Fruit fly (Drosophila melanogaster): ENCODE results near the gene CG2604.

The CG2604 gene

DNA sequence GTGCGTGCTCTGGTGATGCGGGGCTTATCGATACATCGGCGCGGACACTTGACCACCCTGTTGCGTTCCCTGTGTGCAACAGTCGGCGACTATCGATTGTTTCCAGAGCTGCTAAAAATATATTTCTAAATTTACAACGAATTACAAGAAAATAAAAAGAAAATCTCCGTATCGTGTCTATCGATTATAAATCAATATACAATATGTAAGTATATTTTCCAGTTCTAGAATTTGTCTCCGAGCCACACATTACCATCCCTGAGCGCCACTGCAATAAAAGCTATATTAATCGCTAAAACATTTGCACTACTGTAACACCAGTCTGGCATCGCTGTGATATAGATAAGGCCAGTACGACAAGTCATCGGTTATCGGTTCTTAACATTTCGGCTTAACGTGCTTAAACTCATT, 9.0 kb upstream of the CG2604 start, which contains the start of the genes Kat60 and Mms19 (continued):
- TF ChIP-seq az2 (GFP tag; optimal IDR thresholded peaks at IDR 0.05) = peak; percentile 66
- peak; percentile 80 for TF ChIP-seq CG13775 (GFP tag; optimal IDR thresholded peaks at IDR 0.05)
- peak; percentile 47 for TF ChIP-seq CG3065 (GFP tag; optimal IDR thresholded peaks at IDR 0.05)
- TF ChIP-seq maf-S (GFP tag; optimal IDR thresholded peaks at IDR 0.05) = peak; percentile 66
- no peak; the same call in 1 of the 2 replicates for TF ChIP-seq seq (GFP tag; IDR thresholded peaks at IDR 0.05)
- peak; percentile 45 for TF ChIP-seq emc (GFP tag; optimal IDR thresholded peaks at IDR 0.05)
- TF ChIP-seq CG13123 (GFP tag; optimal IDR thresholded peaks at IDR 0.05) = peak; percentile 29
- TF ChIP-seq CG7963 (GFP tag; IDR thresholded peaks at IDR 0.05; ENCODE audit: partially characterized antibody) = peak; percentile 92
- no peak for TF ChIP-seq btn (GFP tag; optimal IDR thresholded peaks at IDR 0.05)
- TF ChIP-seq CG9215 (GFP tag; IDR thresholded peaks at IDR 0.05) = peak; percentile 84
- peak; percentile 61; the same call in 1 of the 2 replicates for TF ChIP-seq ranshi (GFP tag; IDR thresholded peaks at IDR 0.05)
- no peak for TF ChIP-seq CG8281 (tag; optimal IDR thresholded peaks at IDR 0.05)
- TF ChIP-seq CG3838 (GFP tag; optimal IDR thresholded peaks at IDR 0.05) = peak; percentile 78
- peak; percentile 52 for TF ChIP-seq psq (GFP tag; optimal IDR thresholded peaks at IDR 0.05)
- peak; percentile 90 for TF ChIP-seq unc-4 (GFP tag; IDR thresholded peaks at IDR 0.05; ENCODE audit: partially characterized antibody)
- peak; percentile 25 for TF ChIP-seq nerfin-1 (tag; optimal IDR thresholded peaks at IDR 0.05)
- no peak for TF ChIP-seq pan (optimal IDR thresholded peaks at IDR 0.05)
- peak in 1 of 2 experiments; percentile 69 for TF ChIP-seq pan (GFP tag; optimal IDR thresholded peaks at IDR 0.05 in 1 of 2, IDR thresholded peaks at IDR 0.05 in 1 of 2)
- TF ChIP-seq CG7357 (GFP tag; IDR thresholded peaks at IDR 0.05) = peak; percentile 53; the same call in 1 of the 3 replicates
- no peak for TF ChIP-seq CG10431 (GFP tag; optimal IDR thresholded peaks at IDR 0.05)
- TF ChIP-seq h (optimal IDR thresholded peaks at IDR 0.05) = no peak
- TF ChIP-seq jumu (GFP tag; optimal IDR thresholded peaks at IDR 0.05) = peak; percentile 60
- TF ChIP-seq ftz-f1 (GFP tag; optimal IDR thresholded peaks at IDR 0.05) = no peak
- peak; percentile 95 for TF ChIP-seq vnd (GFP tag; IDR thresholded peaks at IDR 0.05; ENCODE audit: partially characterized antibody)
- TF ChIP-seq repo (GFP tag; optimal IDR thresholded peaks at IDR 0.05) = no peak
- no peak for TF ChIP-seq Blimp-1 (GFP tag; optimal IDR thresholded peaks at IDR 0.05)
- TF ChIP-seq sna (GFP tag; IDR thresholded peaks at IDR 0.05; ENCODE audit: partially characterized antibody) = peak; percentile 90
- peak; percentile 35 for TF ChIP-seq CG7786 (GFP tag; optimal IDR thresholded peaks at IDR 0.05)
- peak; percentile 69; the same call in 2 of the 3 replicates for TF ChIP-seq zfh1 (GFP tag; IDR thresholded peaks at IDR 0.05)
- TF ChIP-seq crol (GFP tag; IDR thresholded peaks at IDR 0.05) = 0 out of 2 replicates have a peak, but pooled peaks have one; percentile 26
- peak; percentile 46 for TF ChIP-seq slou (GFP tag; optimal IDR thresholded peaks at IDR 0.05)
- TF ChIP-seq Awh (GFP tag; IDR thresholded peaks at IDR 0.05) = no peak
- peak; percentile 88 for TF ChIP-seq nmo (GFP tag; optimal IDR thresholded peaks at IDR 0.05)
- no peak for TF ChIP-seq CG7987 (GFP tag; optimal IDR thresholded peaks at IDR 0.05)
- TF ChIP-seq Ets65A (GFP tag) = peak; percentile 98
- peak; percentile 97 for TF ChIP-seq CG16813 (GFP tag; IDR thresholded peaks at IDR 0.05; ENCODE audit: partially characterized antibody)
- no peak for TF ChIP-seq sr (GFP tag; IDR thresholded peaks at IDR 0.05)
- TF ChIP-seq otp (GFP tag; IDR thresholded peaks at IDR 0.05) = 0 out of 3 replicates have a peak, but pooled peaks have one; percentile 30
- peak; percentile 21 for TF ChIP-seq ERR (GFP tag; optimal IDR thresholded peaks at IDR 0.05)
- TF ChIP-seq prd (optimal IDR thresholded peaks at IDR 0.05) = no peak
- peak; percentile 84 for TF ChIP-seq prd (GFP tag; IDR thresholded peaks at IDR 0.05)
- TF ChIP-seq BEAF-32 (GFP tag; optimal IDR thresholded peaks at IDR 0.05) = peak; percentile 100
- no peak for TF ChIP-seq crc (GFP tag; optimal IDR thresholded peaks at IDR 0.05)
- TF ChIP-seq pros (GFP tag; optimal IDR thresholded peaks at IDR 0.05) = no peak
- TF ChIP-seq Nf-YC (tag; optimal IDR thresholded peaks at IDR 0.05) = no peak
- TF ChIP-seq CG1603 (tag; optimal IDR thresholded peaks at IDR 0.05) = peak; percentile 25
- peak; percentile 48 for TF ChIP-seq CG12104 (GFP tag; optimal IDR thresholded peaks at IDR 0.05)
- TF ChIP-seq Sin3A (optimal IDR thresholded peaks at IDR 0.05) = peak; percentile 100
- TF ChIP-seq fd96Cb (tag; optimal IDR thresholded peaks at IDR 0.05) = peak; percentile 12
- peak; percentile 64; the same call in 1 of the 2 replicates for TF ChIP-seq CG11085 (GFP tag; IDR thresholded peaks at IDR 0.05)
- TF ChIP-seq CG9797 (GFP tag; optimal IDR thresholded peaks at IDR 0.05) = peak; percentile 55
- no peak for TF ChIP-seq CG12219 (GFP tag; optimal IDR thresholded peaks at IDR 0.05)
